Worm (Caenorhabditis elegans): ENCODE data around the gene Y41G9A.6.

Gene Y41G9A.6

ce11 chrX:2996976-2997399 is 6.6 kb downstream of the Y41G9A.6 start (continued):
- TF ChIP-seq nfya-1 (tag; optimal IDR thresholded peaks at IDR 0.05; ENCODE audit: borderline replicate concordance, insufficient read depth) (no peak), ccch-3 (GFP tag; optimal IDR thresholded peaks at IDR 0.05) (peak; percentile 83), lsy-27 (tag; optimal IDR thresholded peaks at IDR 0.05; ENCODE audit: borderline replicate concordance, insufficient read depth) (no peak), snpc-4 (GFP tag; optimal IDR thresholded peaks at IDR 0.05) (peak; percentile 59), snpc-4 (tag; optimal IDR thresholded peaks at IDR 0.05) (peak in 3 of 4 experiments; percentile 75 to 88 (median 82)), sea-2 (GFP tag; IDR thresholded peaks at IDR 0.05) (peak; percentile 85), ceh-40 (GFP tag; IDR thresholded peaks at IDR 0.05) (peak; percentile 58; the same call in 1 of the 2 replicates), tlf-1 (GFP tag; optimal IDR thresholded peaks at IDR 0.05) (peak; percentile 99), B0035.1 (tag; optimal IDR thresholded peaks at IDR 0.05) (peak; percentile 95), B0019.2 (GFP tag; conservative IDR thresholded peaks at IDR 0.05) (no peak), ekl-4 (GFP tag; IDR thresholded peaks at IDR 0.05) (peak; percentile 92), snpc-1.3 (tag; optimal IDR thresholded peaks at IDR 0.05; ENCODE audit: insufficient read depth) (peak; percentile 73), F23B12.7 (tag; optimal IDR thresholded peaks at IDR 0.05; ENCODE audit: insufficient read depth) (peak; percentile 96), attf-6 (GFP tag; IDR thresholded peaks at IDR 0.05) (no peak), hsf-1 (GFP tag; IDR thresholded peaks at IDR 0.05) (no peak), hrde-1 (tag; optimal IDR thresholded peaks at IDR 0.05; ENCODE audit: borderline replicate concordance) (peak; percentile 39), cebp-1 (GFP tag; IDR thresholded peaks at IDR 0.05) (peak; percentile 64; the same call in 1 of the 2 replicates), cebp-1 (tag; optimal IDR thresholded peaks at IDR 0.05) (peak; percentile 97), nhr-27 (tag; optimal IDR thresholded peaks at IDR 0.05) (peak; percentile 87), madf-10 (tag; optimal IDR thresholded peaks at IDR 0.05) (peak; percentile 96), unc-130 (GFP tag; optimal IDR thresholded peaks at IDR 0.05) (peak; percentile 33), akir-1 (GFP tag; optimal IDR thresholded peaks at IDR 0.05) (peak; percentile 68), ztf-25 (GFP tag; IDR thresholded peaks at IDR 0.05) (no peak), lag-1 (GFP tag; IDR thresholded peaks at IDR 0.05) (0 out of 2 replicates have a peak, but pooled peaks have one; percentile 82), snpc-1.1 (tag; optimal IDR thresholded peaks at IDR 0.05; ENCODE audit: insufficient read depth) (peak; percentile 34), hlh-12 (tag; optimal IDR thresholded peaks at IDR 0.05) (no peak), unc-62 (GFP tag; optimal IDR thresholded peaks at IDR 0.05) (no peak), pha-4 (tag; optimal IDR thresholded peaks at IDR 0.05) (peak; percentile 46), F57C9.4 (tag; optimal IDR thresholded peaks at IDR 0.05) (peak; percentile 39), ztf-6 (GFP tag; IDR thresholded peaks at IDR 0.05) (peak; percentile 86), lin-40 (tag; optimal IDR thresholded peaks at IDR 0.05) (peak; percentile 100), nhr-90 (tag; optimal IDR thresholded peaks at IDR 0.05) (peak; percentile 84), ama-1 (optimal IDR thresholded peaks at IDR 0.05) (no peak), ama-1 (GFP tag; optimal IDR thresholded peaks at IDR 0.05) (peak in 1 of 2 experiments; percentile 41), lir-1 (GFP tag; conservative IDR thresholded peaks at IDR 0.05) (peak; percentile 85), bed-1 (GFP tag; IDR thresholded peaks at IDR 0.05) (no peak), ztf-26 (tag; optimal IDR thresholded peaks at IDR 0.05) (peak; percentile 99), nfya-2 (GFP tag; IDR thresholded peaks at IDR 0.05) (no peak), xnd-1 (tag; optimal IDR thresholded peaks at IDR 0.05) (no peak), F57A8.1 (GFP tag; optimal IDR thresholded peaks at IDR 0.05) (peak; percentile 65), F55B11.4 (tag; optimal IDR thresholded peaks at IDR 0.05; ENCODE audit: borderline replicate concordance, insufficient read depth) (no peak), ztf-28 (GFP tag; IDR thresholded peaks at IDR 0.05) (no peak), egl-44 (GFP tag; IDR thresholded peaks at IDR 0.05) (peak; percentile 93), rcor-1 (GFP tag; IDR thresholded peaks at IDR 0.05) (peak; percentile 97), hlh-26 (GFP tag; conservative IDR thresholded peaks at IDR 0.05) (no peak), atf-7 (tag; optimal IDR thresholded peaks at IDR 0.05) (peak; percentile 97), let-526 (GFP tag; IDR thresholded peaks at IDR 0.05) (peak; percentile 66; the same call in 1 of the 2 replicates), F49E8.2 (tag; optimal IDR thresholded peaks at IDR 0.05; ENCODE audit: insufficient read depth) (no peak)

Measured in whole organism, young adult.